Worm (Caenorhabditis elegans) whole organism, mixed stage, embryonic: ENCODE results near the gene F07H5.7.

Experiments
- lin-13 ChIP-seq: fragments of 150-350 bp; optimal IDR thresholded peaks from 2 replicates; lab custom pipeline; 2014; ENCODE audit warnings: missing biosample characterization, missing genetic modification characterization
- nhr-237 ChIP-seq: fragments of 150-350 bp; optimal IDR thresholded peaks from 2 replicates; lab custom pipeline; 2014; ENCODE audit warnings: missing biosample characterization, missing genetic modification characterization
- nhr-28 ChIP-seq: fragments of 150-350 bp; optimal IDR thresholded peaks from 2 replicates; lab custom pipeline; 2014; ENCODE audit warnings: missing biosample characterization, missing genetic modification characterization

DNA sequence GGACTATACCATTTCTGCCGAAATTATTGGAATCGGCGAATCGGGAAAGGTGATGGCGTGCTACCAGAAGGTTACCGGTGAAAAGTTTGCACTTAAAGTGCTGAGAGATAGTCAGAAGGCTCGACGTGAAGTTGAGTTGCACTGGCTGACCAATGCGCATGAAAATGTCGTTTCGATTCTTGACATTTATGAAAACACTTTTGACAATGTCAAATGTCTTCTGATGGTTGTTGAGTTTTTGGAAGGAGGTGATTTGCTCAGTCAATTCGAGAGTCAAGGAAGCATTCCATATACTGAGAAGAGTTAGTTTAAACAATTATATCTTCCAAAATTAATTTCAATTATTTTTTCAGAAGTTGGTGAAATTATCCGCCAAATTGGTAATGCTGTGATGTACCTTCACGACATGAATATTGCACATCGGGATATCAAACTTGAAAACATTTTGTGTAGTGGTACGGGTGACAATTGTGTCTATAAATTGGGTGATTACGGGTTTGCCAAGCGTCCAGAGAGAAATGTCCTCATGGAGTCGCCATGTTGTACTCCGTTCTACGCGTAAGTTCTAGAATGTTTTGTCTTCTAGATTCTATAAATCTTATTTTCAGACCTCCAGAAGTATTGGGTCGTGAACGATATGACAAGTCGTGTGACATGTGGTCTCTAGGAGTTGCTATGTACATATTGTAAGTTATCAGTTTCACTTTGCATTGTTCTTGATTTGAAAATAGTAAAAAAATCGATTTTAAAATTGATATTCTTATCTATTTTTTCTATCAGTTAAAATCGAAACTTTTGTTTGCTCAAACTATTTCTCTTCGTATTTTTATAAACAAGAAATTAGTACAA lies 48.3 kb downstream of the F07H5.7 start:
- TF ChIP-seq nhr-237 (no peak), nhr-28 (no peak), lin-13 (tag; lab: Kevin White, UChicago) (no peak)
